Fruit fly (Drosophila melanogaster) whole organism: ENCODE results near the gene CG32988.

Source experiments
- CG8478 ChIP-seq: fragments of >200 bp; optimal IDR thresholded peaks from 2 replicates; lab custom pipeline; 2018; ENCODE audit warnings: inconsistent platforms
- Dll ChIP-seq: fragments of >200 bp; optimal IDR thresholded peaks from 2 replicates; lab custom pipeline; 2017
- EcR ChIP-seq, 2 experiments: fragments of >200 bp; optimal IDR thresholded peaks; 2 replicates each; lab custom pipeline; 2017; ENCODE audit warnings: missing biosample characterization in 2 of 2, missing genetic modification characterization in 2 of 2, missing genetic modification reagents in 2 of 2
- pan ChIP-seq: fragments of >200 bp; optimal IDR thresholded peaks from 2 replicates; lab custom pipeline; 2017
- psq ChIP-seq: fragments of >200 bp; optimal IDR thresholded peaks from 2 replicates; lab custom pipeline; 2017
- usp ChIP-seq: fragments of >200 bp; optimal IDR thresholded peaks from 2 replicates; lab custom pipeline; 2017; ENCODE audit warnings: missing biosample characterization, missing genetic modification characterization, mixed read lengths

dm6 chr2L:8901882-8902281, 37.2 kb downstream of the CG32988 start:
- TF ChIP-seq CG8478 (lab: Kevin White, UChicago) (no peak), pan (lab: Kevin White, UChicago) (no peak), Dll (lab: Kevin White, UChicago) (no peak), usp (GFP tag; lab: Kevin White, UChicago) (no peak), EcR (GFP tag; optimal IDR thresholded peaks at IDR 0.05; lab: Kevin White, UChicago) (no peak), psq (lab: Kevin White, UChicago) (no peak)
